Worm (Caenorhabditis elegans): ENCODE results near the gene mxl-1.

DNA sequence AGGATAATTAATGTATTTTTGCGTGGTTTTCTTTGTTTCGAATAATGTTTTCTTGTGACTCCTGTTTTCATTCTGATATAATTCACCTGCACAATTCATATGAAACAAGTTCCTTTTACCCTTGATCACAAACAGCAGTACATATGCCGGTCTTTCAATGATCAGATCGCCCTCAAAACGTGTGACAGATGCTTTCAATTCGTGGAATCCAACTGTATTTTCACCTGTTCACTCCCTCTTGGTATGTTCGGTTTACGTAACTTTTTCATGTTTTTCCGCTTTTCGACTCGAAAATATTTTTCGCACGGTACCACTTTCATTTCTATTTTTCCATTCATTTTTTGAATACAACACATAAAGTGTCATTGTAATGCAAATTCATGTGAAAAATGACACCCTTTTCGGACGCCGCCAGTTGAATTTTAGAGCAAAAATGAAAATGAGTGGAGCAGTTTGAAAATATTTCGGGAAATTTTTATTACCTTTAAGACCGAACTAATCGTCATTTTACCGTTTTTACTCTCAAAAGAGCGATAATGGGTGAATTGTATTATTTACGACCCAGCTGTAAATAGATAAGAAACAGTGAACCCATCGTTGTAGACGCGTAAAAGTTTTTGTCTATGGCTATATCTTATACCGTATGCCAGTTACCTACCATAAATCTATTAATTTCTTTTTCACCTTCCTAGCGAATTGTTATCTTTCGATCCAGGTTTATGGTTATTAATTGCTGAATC, 42.6 kb upstream of the mxl-1 start, which contains the start of gene K10D6.4:
- TF ChIP-seq med-1 (GFP tag; optimal IDR thresholded peaks at IDR 0.05; ENCODE audit: insufficient read depth), result no peak
- no peak for TF ChIP-seq T22C8.4 (GFP tag; IDR thresholded peaks at IDR 0.05)
- TF ChIP-seq ztf-29 (GFP tag; IDR thresholded peaks at IDR 0.05), result no peak
- TF ChIP-seq flt-1 (GFP tag; IDR thresholded peaks at IDR 0.05), result no peak
- TF ChIP-seq ref-1 (GFP tag; conservative IDR thresholded peaks at IDR 0.05), result no peak
- no peak for TF ChIP-seq cog-1 (tag; optimal IDR thresholded peaks at IDR 0.05)
- TF ChIP-seq ztf-23 (GFP tag; IDR thresholded peaks at IDR 0.05), result no peak
- no peak for TF ChIP-seq klf-2 (GFP tag; conservative IDR thresholded peaks at IDR 0.05)
- TF ChIP-seq tab-1 (GFP tag; IDR thresholded peaks at IDR 0.05), result no peak

Measured in whole organism, midembryonic.